Fruit fly (Drosophila melanogaster) whole organism, embryonic: ENCODE measurements around the gene Prtl99C.

ENCODE experiments used
- Atf-2 ChIP-seq: fragments of 200-800 bp; sonication (Bioruptor generic); optimal IDR thresholded peaks from 2 replicates; lab custom pipeline; 2016; ENCODE audit warnings: missing biosample characterization, missing genetic modification characterization
- B-H1 ChIP-seq: fragments of 200-800 bp; sonication (Bioruptor generic); IDR thresholded peaks from 3 replicates; pipeline ENCODE4 v1.3.6; 2022; ENCODE audit warnings: missing biosample characterization, missing genetic modification characterization
- BtbVII ChIP-seq: fragments of 200-800 bp; sonication (Bioruptor generic); optimal IDR thresholded peaks from 3 replicates; lab custom pipeline; 2017; ENCODE audit warnings: missing biosample characterization, mild to moderate bottlenecking, missing genetic modification characterization
- CG10565 ChIP-seq: fragments of 200-800 bp; sonication (Bioruptor generic); optimal IDR thresholded peaks from 3 replicates; lab custom pipeline; 2016; ENCODE audit warnings: missing biosample characterization, mild to moderate bottlenecking, missing genetic modification characterization
- CG10654 ChIP-seq: fragments of 200-800 bp; sonication (Bioruptor generic); optimal IDR thresholded peaks from 2 replicates; lab custom pipeline; 2016; ENCODE audit warnings: missing biosample characterization, missing genetic modification characterization
- CG11398 ChIP-seq: fragments of 200-800 bp; sonication (Bioruptor generic); optimal IDR thresholded peaks from 2 replicates; lab custom pipeline; 2016; ENCODE audit warnings: missing biosample characterization, missing genetic modification characterization
- CG11723 ChIP-seq: fragments of 200-800 bp; sonication (Bioruptor generic); optimal IDR thresholded peaks from 2 replicates; lab custom pipeline; 2017; ENCODE audit warnings: missing biosample characterization, mild to moderate bottlenecking, missing genetic modification characterization
- CG12104 ChIP-seq: fragments of 200-800 bp; sonication (Bioruptor generic); optimal IDR thresholded peaks from 3 replicates; lab custom pipeline; 2016; ENCODE audit warnings: missing biosample characterization, missing genetic modification characterization
- CG12299 ChIP-seq: fragments of 200-800 bp; sonication (Bioruptor generic); optimal IDR thresholded peaks from 2 replicates; lab custom pipeline; 2018; ENCODE audit warnings: missing biosample characterization, mild to moderate bottlenecking, missing genetic modification characterization
- CG12391 ChIP-seq: fragments of 200-800 bp; sonication (Bioruptor generic); optimal IDR thresholded peaks from 3 replicates; lab custom pipeline; 2018; ENCODE audit warnings: missing biosample characterization, mild to moderate bottlenecking, missing genetic modification characterization, moderate library complexity
- CG12942 ChIP-seq: fragments of 200-800 bp; sonication (Bioruptor generic); optimal IDR thresholded peaks from 3 replicates; lab custom pipeline; 2016; ENCODE audit warnings: missing biosample characterization, missing genetic modification characterization
- CG14667 ChIP-seq: fragments of 200-800 bp; sonication (Bioruptor generic); IDR thresholded peaks from 2 replicates; pipeline ENCODE4 v1.3.6; 2022; ENCODE audit warnings: missing biosample characterization, missing genetic modification characterization
- CG15073 ChIP-seq: fragments of 200-800 bp; sonication (Bioruptor generic); optimal IDR thresholded peaks from 2 replicates; lab custom pipeline; 2016; ENCODE audit warnings: missing biosample characterization, missing genetic modification characterization
- CG17829 ChIP-seq: fragments of 200-800 bp; optimal IDR thresholded peaks from 2 replicates; lab custom pipeline; 2019; ENCODE audit warnings: missing biosample characterization, mild to moderate bottlenecking, missing genetic modification characterization, moderate library complexity
- CG17912 ChIP-seq: fragments of 200-800 bp; sonication (Bioruptor generic); optimal IDR thresholded peaks from 2 replicates; lab custom pipeline; 2018; ENCODE audit warnings: missing biosample characterization, mild to moderate bottlenecking, missing genetic modification characterization
- CG2202 ChIP-seq: fragments of 200-800 bp; sonication (Bioruptor generic); optimal IDR thresholded peaks from 2 replicates; lab custom pipeline; 2018; ENCODE audit warnings: missing biosample characterization, mild to moderate bottlenecking, missing genetic modification characterization
- CG5180 ChIP-seq: fragments of 200-800 bp; sonication (Bioruptor generic); optimal IDR thresholded peaks from 3 replicates; lab custom pipeline; 2017; ENCODE audit warnings: missing biosample characterization, missing genetic modification characterization, mild to moderate bottlenecking, moderate library complexity, missing genetic modification reagents
- CG6791 ChIP-seq: fragments of 200-800 bp; sonication (Bioruptor generic); IDR thresholded peaks from 3 replicates; pipeline ENCODE4 v1.3.6; 2022; ENCODE audit warnings: missing biosample characterization, missing genetic modification characterization; ENCODE audit not compliant: partially characterized antibody
- CG7357 ChIP-seq: fragments of 200-800 bp; sonication (Bioruptor generic); IDR thresholded peaks from 3 replicates; pipeline ENCODE4 v1.3.6; 2022; ENCODE audit warnings: missing biosample characterization, missing genetic modification characterization
- Deaf1 ChIP-seq: fragments of 200-800 bp; optimal IDR thresholded peaks from 3 replicates; lab custom pipeline; 2019; ENCODE audit warnings: missing biosample characterization, mild to moderate bottlenecking, missing genetic modification characterization, moderate library complexity
- Dll ChIP-seq: fragments of 200-800 bp; sonication (Bioruptor generic); IDR thresholded peaks from 4 replicates; pipeline ENCODE4 v1.3.6; 2022; ENCODE audit warnings: missing biosample characterization, missing genetic modification characterization; ENCODE audit not compliant: partially characterized antibody
- Ets97D ChIP-seq: fragments of 200-800 bp; sonication (Bioruptor generic); optimal IDR thresholded peaks from 3 replicates; lab custom pipeline; 2016; ENCODE audit warnings: missing biosample characterization, missing genetic modification characterization
- H2.0 ChIP-seq: fragments of 200-800 bp; sonication (Bioruptor generic); IDR thresholded peaks from 2 replicates; pipeline ENCODE4 v1.3.6; 2022; ENCODE audit warnings: missing biosample characterization, missing genetic modification characterization
- HLHmδ ChIP-seq: fragments of 200-800 bp; sonication (Bioruptor generic); optimal IDR thresholded peaks from 2 replicates; lab custom pipeline; 2018; ENCODE audit warnings: missing biosample characterization, mild to moderate bottlenecking, missing genetic modification characterization, moderate library complexity
- Kr ChIP-seq: fragments of 200-800 bp; sonication (Bioruptor generic); optimal IDR thresholded peaks from 2 replicates; lab custom pipeline; 2017; ENCODE audit warnings: missing biosample characterization, mild to moderate bottlenecking, missing genetic modification characterization
- NC2β ChIP-seq: fragments of 200-800 bp; sonication (Bioruptor generic); optimal IDR thresholded peaks from 2 replicates; lab custom pipeline; 2016; ENCODE audit warnings: missing biosample characterization, missing genetic modification characterization
- Optix ChIP-seq: fragments of 200-800 bp; sonication (Bioruptor generic); IDR thresholded peaks from 3 replicates; pipeline ENCODE4 v1.3.6; 2022; ENCODE audit warnings: missing biosample characterization, missing genetic modification characterization
- Six4 ChIP-seq: fragments of 200-800 bp; sonication (Bioruptor generic); optimal IDR thresholded peaks from 2 replicates; lab custom pipeline; 2016; ENCODE audit warnings: missing biosample characterization, missing genetic modification characterization
- Stat92E ChIP-seq, 3 experiments: fragments of >200 bp in 2 of 3; fragments of 200-800 bp in 1 of 3; sonication (Bioruptor generic) in 1 of 3; optimal IDR thresholded peaks; 2 replicates each; lab custom pipeline; 2017 to 2019; ENCODE audit warnings: missing biosample characterization in 3 of 3, missing genetic modification characterization in 3 of 3, mild to moderate bottlenecking in 1 of 3, moderate library complexity in 1 of 3
- Taf1 ChIP-seq: fragments of 200-800 bp; sonication (Bioruptor generic); IDR thresholded peaks from 2 replicates; pipeline ENCODE4 v1.3.6; 2022; ENCODE audit warnings: missing biosample characterization, missing genetic modification characterization
- Usf ChIP-seq: fragments of 200-800 bp; sonication (Bioruptor generic); optimal IDR thresholded peaks from 2 replicates; lab custom pipeline; 2017; ENCODE audit warnings: missing genotype, missing biosample characterization, missing genetic modification characterization
- Xrp1 ChIP-seq: fragments of 200-800 bp; sonication (Bioruptor generic); IDR thresholded peaks from 2 replicates; pipeline ENCODE4 v1.3.6; 2022; ENCODE audit warnings: missing biosample characterization, missing genetic modification characterization
- YL-1 ChIP-seq: fragments of 200-800 bp; sonication (Bioruptor generic); optimal IDR thresholded peaks from 3 replicates; lab custom pipeline; 2017; ENCODE audit warnings: missing biosample characterization, mild to moderate bottlenecking, missing genetic modification characterization
- abd-A ChIP-seq: fragments of 200-800 bp; sonication (Bioruptor generic); optimal IDR thresholded peaks from 3 replicates; lab custom pipeline; 2019; ENCODE audit warnings: missing biosample characterization, mild to moderate bottlenecking, missing genetic modification characterization, moderate library complexity
- bsh ChIP-seq, 2 experiments: fragments of 200-800 bp; sonication (Bioruptor generic); optimal IDR thresholded peaks; 2 replicates each; lab custom pipeline; 2017 to 2018; ENCODE audit warnings: mild to moderate bottlenecking in 2 of 2, missing biosample characterization in 2 of 2, missing genetic modification characterization in 2 of 2, moderate library complexity in 1 of 2
- dati ChIP-seq: fragments of 200-800 bp; sonication (Bioruptor generic); IDR thresholded peaks from 2 replicates; pipeline ENCODE4 v1.3.6; 2022; ENCODE audit warnings: missing biosample characterization, missing genetic modification characterization
- dimm ChIP-seq: fragments of 200-800 bp; sonication (Bioruptor generic); IDR thresholded peaks from 2 replicates; pipeline ENCODE4 v1.3.6; 2022; ENCODE audit warnings: missing biosample characterization, missing genetic modification characterization
- esg ChIP-seq: fragments of 200-800 bp; sonication (Bioruptor generic); conservative IDR thresholded peaks from 2 replicates; pipeline ENCODE4 v1.3.6; 2022; ENCODE audit warnings: missing biosample characterization, missing genetic modification characterization
- hkb ChIP-seq, 2 experiments: fragments of 200-800 bp in 1 of 2; fragments of >200 bp in 1 of 2; sonication (Bioruptor generic) in 1 of 2; IDR thresholded peaks in 1 of 2; optimal IDR thresholded peaks in 1 of 2; 2 replicates each; pipeline versions ENCODE4 v1.3.6 to Lab custom; 2017 to 2022; ENCODE audit warnings: missing biosample characterization in 1 of 2, missing genetic modification characterization in 1 of 2
- ken ChIP-seq: fragments of 200-800 bp; sonication (Bioruptor generic); IDR thresholded peaks from 3 replicates; pipeline ENCODE4 v1.3.6; 2022; ENCODE audit warnings: missing biosample characterization, missing genetic modification characterization
- lab ChIP-seq: fragments of 200-800 bp; sonication (Bioruptor generic); optimal IDR thresholded peaks from 3 replicates; lab custom pipeline; 2017; ENCODE audit warnings: missing biosample characterization, missing genetic modification characterization, mild to moderate bottlenecking, moderate library complexity, missing genetic modification reagents
- luna ChIP-seq: fragments of 200-800 bp; sonication (Bioruptor generic); optimal IDR thresholded peaks from 2 replicates; lab custom pipeline; 2016; ENCODE audit warnings: missing biosample characterization, missing genetic modification characterization
- peb ChIP-seq: fragments of 200-800 bp; sonication (Bioruptor generic); IDR thresholded peaks from 2 replicates; pipeline ENCODE4 v1.3.6; 2022; ENCODE audit warnings: missing biosample characterization, missing genetic modification characterization
- pros ChIP-seq: fragments of 200-800 bp; sonication (Bioruptor generic); optimal IDR thresholded peaks from 3 replicates; lab custom pipeline; 2019; ENCODE audit warnings: missing biosample characterization, mild to moderate bottlenecking, missing genetic modification characterization, moderate library complexity
- ro ChIP-seq: fragments of 200-800 bp; sonication (Bioruptor generic); IDR thresholded peaks from 2 replicates; pipeline ENCODE4 v1.3.6; 2022; ENCODE audit warnings: missing biosample characterization, missing genetic modification characterization
- sens-2 ChIP-seq: fragments of 200-800 bp; sonication (Bioruptor generic); IDR thresholded peaks from 2 replicates; pipeline ENCODE4 v1.3.6; 2022; ENCODE audit warnings: missing biosample characterization, missing genetic modification characterization
- slp2 ChIP-seq: fragments of 200-800 bp; sonication (Bioruptor generic); optimal IDR thresholded peaks from 2 replicates; lab custom pipeline; 2016; ENCODE audit warnings: missing biosample characterization, missing genetic modification characterization
- sna ChIP-seq: fragments of 200-800 bp; sonication (Bioruptor generic); IDR thresholded peaks from 2 replicates; pipeline ENCODE4 v1.3.6; 2022; ENCODE audit warnings: missing biosample characterization, missing genetic modification characterization; ENCODE audit not compliant: partially characterized antibody
- trem ChIP-seq: fragments of 200-800 bp; optimal IDR thresholded peaks from 3 replicates; lab custom pipeline; 2019; ENCODE audit warnings: missing biosample characterization, mild to moderate bottlenecking, missing genetic modification characterization, moderate library complexity
- z ChIP-seq: fragments of 200-800 bp; sonication (Bioruptor generic); IDR thresholded peaks from 3 replicates; pipeline ENCODE4 v1.3.6; 2022; ENCODE audit warnings: missing biosample characterization, missing genetic modification characterization

Prtl99C gene

dm6 chr3R:29876733-29877193 lies 41.0 kb downstream of the Prtl99C start, which contains the start of gene CG31038 (continued):
- TF ChIP-seq pros (GFP tag; lab: Kevin White, UChicago) (peak; percentile 34), abd-A (tag; lab: Kevin White, UChicago) (no peak), CG15073 (no peak), Ets97D (no peak), ken (GFP tag; lab: Robert Waterston, UW) (no peak), hkb (optimal IDR thresholded peaks at IDR 0.05; lab: Kevin White, UChicago) (no peak), hkb (GFP tag; IDR thresholded peaks at IDR 0.05; lab: Robert Waterston, UW) (no peak), Optix (GFP tag; lab: Robert Waterston, UW) (0 out of 3 replicates have a peak, but pooled peaks have one; percentile 26), peb (GFP tag; lab: Robert Waterston, UW) (no peak), Usf (GFP tag; lab: Kevin White, UChicago) (no peak), Taf1 (GFP tag; lab: Robert Waterston, UW) (no peak), NC2β (no peak), H2.0 (GFP tag; lab: Robert Waterston, UW) (no peak), bsh (GFP tag; optimal IDR thresholded peaks at IDR 0.05; lab: Kevin White, UChicago) (no peak), CG17912 (no peak), CG7357 (GFP tag; lab: Robert Waterston, UW) (no peak), CG11723 (GFP tag; lab: Kevin White, UChicago) (peak; percentile 38), Atf-2 (GFP tag; lab: Kevin White, UChicago) (no peak), CG12104 (GFP tag; lab: Kevin White, UChicago) (no peak), Kr (GFP tag; lab: Kevin White, UChicago) (no peak), CG12942 (no peak), CG14667 (GFP tag; lab: Robert Waterston, UW) (no peak), CG6791 (GFP tag; lab: Robert Waterston, UW) (peak; percentile 69; the same call in 2 of the 3 replicates), Six4 (GFP tag; lab: Kevin White, UChicago) (no peak), CG11398 (GFP tag; lab: Kevin White, UChicago) (no peak), z (GFP tag; lab: Robert Waterston, UW) (peak; percentile 80), Stat92E (GFP tag; optimal IDR thresholded peaks at IDR 0.05; lab: Kevin White, UChicago) (peak in 1 of 3 experiments; percentile 32), dati (no peak), B-H1 (GFP tag; lab: Robert Waterston, UW) (no peak; the same call in 2 of the 3 replicates), CG12299 (tag; lab: Kevin White, UChicago) (no peak), esg (no peak), Dll (GFP tag; lab: Robert Waterston, UW) (0 out of 4 replicates have a peak, but pooled peaks have one; percentile 36), ro (GFP tag; lab: Robert Waterston, UW) (no peak), HLHmδ (GFP tag; lab: Kevin White, UChicago) (peak; percentile 89), CG10565 (GFP tag; lab: Kevin White, UChicago) (no peak), Deaf1 (tag; lab: Kevin White, UChicago) (peak; percentile 78), trem (tag; lab: Kevin White, UChicago) (no peak), CG12391 (tag; lab: Kevin White, UChicago) (no peak), luna (GFP tag; lab: Kevin White, UChicago) (no peak), YL-1 (no peak), sens-2 (GFP tag; lab: Robert Waterston, UW) (peak; percentile 41; the same call in 1 of the 2 replicates), sna (0 out of 2 replicates have a peak, but pooled peaks have one; percentile 30), CG10654 (GFP tag; lab: Kevin White, UChicago) (no peak), BtbVII (GFP tag; lab: Kevin White, UChicago) (no peak), CG2202 (tag; lab: Kevin White, UChicago) (no peak), dimm (GFP tag; lab: Robert Waterston, UW) (no peak), slp2 (no peak), Xrp1 (GFP tag; lab: Robert Waterston, UW) (peak; percentile 28; the same call in 1 of the 2 replicates), lab (GFP tag; lab: Kevin White, UChicago) (no peak), CG17829 (tag; lab: Kevin White, UChicago) (peak; percentile 20), CG5180 (peak; percentile 23)
